Worm (Caenorhabditis elegans) whole organism, midembryonic: ENCODE results near the gene R05A10.1.

Source experiments
- flt-1 ChIP-seq: fragments of 200-800 bp; sonication (Bioruptor generic); IDR thresholded peaks from 2 replicates; pipeline ENCODE4 v1.3.6; 2022; ENCODE audit warnings: missing genetic modification characterization, missing compliant biosample characterization
- klf-2 ChIP-seq: fragments of 200-800 bp; sonication (Bioruptor generic); conservative IDR thresholded peaks from 2 replicates; pipeline ENCODE4 v1.3.6; 2022; ENCODE audit warnings: missing genetic modification reagents, missing genetic modification characterization, missing compliant biosample characterization
- med-1 ChIP-seq: sonication (generic microtip); optimal IDR thresholded peaks from 2 replicates; lab custom pipeline; 2017; ENCODE audit warnings: missing genetic modification characterization, mild to moderate bottlenecking, missing compliant biosample characterization, antibody characterized with exemption, missing genetic modification reagents; ENCODE audit not compliant: insufficient read depth
- tab-1 ChIP-seq: fragments of 200-800 bp; sonication (Bioruptor generic); IDR thresholded peaks from 2 replicates; pipeline ENCODE4 v1.3.6; 2022; ENCODE audit warnings: missing genetic modification characterization, missing compliant biosample characterization
- ztf-23 ChIP-seq: fragments of 200-800 bp; sonication (Bioruptor generic); IDR thresholded peaks from 2 replicates; pipeline ENCODE4 v1.3.6; 2022; ENCODE audit warnings: missing genetic modification reagents, missing genetic modification characterization, missing compliant biosample characterization
- ztf-29 ChIP-seq: fragments of 200-800 bp; sonication (Bioruptor generic); IDR thresholded peaks from 2 replicates; pipeline ENCODE4 v1.3.6; 2022; ENCODE audit warnings: missing genetic modification reagents, missing genetic modification characterization, missing compliant biosample characterization

DNA sequence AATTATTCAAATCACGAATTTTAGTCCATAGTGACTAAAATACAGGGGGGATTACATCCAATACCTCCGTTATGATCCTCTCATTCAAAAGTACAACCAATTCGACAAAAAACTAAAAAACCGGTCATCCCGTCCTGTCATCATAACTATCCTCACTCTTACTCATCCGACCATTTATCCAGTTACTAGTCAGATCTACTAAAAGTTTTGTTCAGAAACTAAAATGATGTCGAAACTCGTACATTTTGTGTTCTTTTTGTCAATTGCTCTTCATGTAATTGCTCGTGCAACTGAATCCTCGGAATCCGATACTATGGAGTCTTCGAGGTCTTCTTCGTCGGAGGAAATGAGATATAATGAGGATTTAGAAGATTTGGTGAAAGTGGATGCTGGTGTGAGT, 5.1 kb upstream of the R05A10.1 start, which contains the start of gene R05A10.2:
- TF ChIP-seq tab-1 (no peak), med-1 (GFP tag; lab: Kevin White, UChicago) (no peak), ztf-29 (GFP tag; lab: Robert Waterston, UW) (no peak), klf-2 (GFP tag; lab: Robert Waterston, UW) (no peak), flt-1 (GFP tag; lab: Robert Waterston, UW) (no peak), ztf-23 (GFP tag; lab: Robert Waterston, UW) (no peak)
